Fruit fly (Drosophila melanogaster): Measurements from ENCODE around the gene CG33500.

- TF ChIP-seq CG1602 (GFP tag; optimal IDR thresholded peaks at IDR 0.05), result no peak
- TF ChIP-seq CG2199 (GFP tag; IDR thresholded peaks at IDR 0.05), result no peak
- peak; percentile 2 for TF ChIP-seq CG1233 (GFP tag; optimal IDR thresholded peaks at IDR 0.05)
Measured at dm6 chr3L:11534391-11535246, 26.2 kb downstream of the CG33500 start.

Measured in whole organism, embryonic.